Worm (Caenorhabditis elegans) whole organism, L3 larva: Measurements from ENCODE around the gene mrpl-35.

Experiments used
- R02D3.7 ChIP-seq: fragments of 150-350 bp; optimal IDR thresholded peaks from 2 replicates; lab custom pipeline; 2014; ENCODE audit warnings: missing biosample characterization, missing genetic modification characterization
- ama-1 ChIP-seq: fragments of 150-350 bp; optimal IDR thresholded peaks from 2 replicates; lab custom pipeline; 2018
- ceh-16 ChIP-seq: sonication (generic microtip); optimal IDR thresholded peaks from 2 replicates; lab custom pipeline; 2017; ENCODE audit warnings: missing biosample characterization, missing genetic modification characterization
- ceh-28 ChIP-seq: fragments of 150-350 bp; optimal IDR thresholded peaks from 2 replicates; lab custom pipeline; 2014; ENCODE audit warnings: missing biosample characterization, missing genetic modification reagents, missing genetic modification characterization
- ceh-82 ChIP-seq: fragments of 150-350 bp; optimal IDR thresholded peaks from 2 replicates; lab custom pipeline; 2014; ENCODE audit warnings: missing biosample characterization, missing genetic modification characterization
- ceh-9 ChIP-seq: sonication (generic microtip); optimal IDR thresholded peaks from 2 replicates; lab custom pipeline; 2018; ENCODE audit warnings: missing biosample characterization, missing genetic modification characterization
- egl-27 ChIP-seq: sonication (generic microtip); optimal IDR thresholded peaks from 4 replicates; lab custom pipeline; 2017; ENCODE audit warnings: missing biosample characterization, missing genetic modification reagents, missing genetic modification characterization
- egl-5 ChIP-seq: fragments of 150-350 bp; optimal IDR thresholded peaks from 2 replicates; lab custom pipeline; 2017; ENCODE audit warnings: missing biosample characterization, missing genetic modification reagents, missing genetic modification characterization, inconsistent platforms
- elt-1 ChIP-seq: fragments of 150-350 bp; optimal IDR thresholded peaks from 2 replicates; lab custom pipeline; 2014; ENCODE audit warnings: missing biosample characterization, missing genetic modification characterization
- elt-2 ChIP-seq: sonication (generic microtip); optimal IDR thresholded peaks from 2 replicates; lab custom pipeline; 2016; ENCODE audit warnings: missing genetic modification reagents, mild to moderate bottlenecking, missing genetic modification characterization, missing compliant biosample characterization
- elt-3 ChIP-seq, 3 experiments: fragments of 150-350 bp in 1 of 3; sonication (generic microtip) in 2 of 3; optimal IDR thresholded peaks; 2 replicates in 2 of 3; 4 replicates in 1 of 3; lab custom pipeline; 2014 to 2017; ENCODE audit warnings: missing biosample characterization in 3 of 3, missing genetic modification characterization in 3 of 3
- eor-1 ChIP-seq, 2 experiments: fragments of 150-350 bp; optimal IDR thresholded peaks; 2 replicates each; lab custom pipeline; 2014 to 2018; ENCODE audit warnings: missing biosample characterization in 2 of 2, missing genetic modification characterization in 2 of 2
- fkh-10 ChIP-seq: sonication (generic microtip); optimal IDR thresholded peaks from 2 replicates; lab custom pipeline; 2017; ENCODE audit warnings: missing biosample characterization, missing genetic modification reagents, missing genetic modification characterization
- fos-1 ChIP-seq: fragments of 150-350 bp; optimal IDR thresholded peaks from 2 replicates; lab custom pipeline; 2014; ENCODE audit warnings: missing biosample characterization, missing genetic modification characterization
- hmg-11 ChIP-seq: sonication (generic microtip); optimal IDR thresholded peaks from 2 replicates; lab custom pipeline; 2016; ENCODE audit warnings: missing genetic modification characterization, missing compliant biosample characterization
- jun-1 ChIP-seq: fragments of 150-350 bp; optimal IDR thresholded peaks from 2 replicates; lab custom pipeline; 2014; ENCODE audit warnings: missing biosample characterization, missing genetic modification reagents, missing genetic modification characterization
- lin-15B ChIP-seq: fragments of 150-350 bp; optimal IDR thresholded peaks from 2 replicates; lab custom pipeline; 2014; ENCODE audit warnings: missing biosample characterization, missing genetic modification characterization
- lin-39 ChIP-seq: fragments of 150-350 bp; optimal IDR thresholded peaks from 2 replicates; lab custom pipeline; 2018; ENCODE audit warnings: missing biosample characterization, missing genetic modification reagents, missing genetic modification characterization
- lsy-12 ChIP-seq: sonication (generic microtip); optimal IDR thresholded peaks from 2 replicates; lab custom pipeline; 2016; ENCODE audit warnings: mild to moderate bottlenecking, missing genetic modification characterization, missing compliant biosample characterization
- mml-1 ChIP-seq: fragments of 150-350 bp; sonication (generic microtip); optimal IDR thresholded peaks from 3 replicates; lab custom pipeline; 2014; ENCODE audit warnings: missing biosample characterization, missing genetic modification characterization
- nfya-1 ChIP-seq: sonication (generic microtip); optimal IDR thresholded peaks from 2 replicates; lab custom pipeline; 2017; ENCODE audit warnings: missing genetic modification characterization, mild to moderate bottlenecking, missing compliant biosample characterization, antibody characterized with exemption, moderate library complexity; ENCODE audit not compliant: insufficient read depth
- nhr-11 ChIP-seq: fragments of 150-350 bp; optimal IDR thresholded peaks from 2 replicates; lab custom pipeline; 2014; ENCODE audit warnings: missing biosample characterization, missing genetic modification characterization
- nhr-12 ChIP-seq: fragments of 150-350 bp; optimal IDR thresholded peaks from 2 replicates; lab custom pipeline; 2014; ENCODE audit warnings: missing biosample characterization, missing genetic modification characterization
- nhr-23 ChIP-seq: fragments of 150-350 bp; optimal IDR thresholded peaks from 2 replicates; lab custom pipeline; 2014; ENCODE audit warnings: missing biosample characterization, missing genetic modification reagents, missing genetic modification characterization
- nhr-237 ChIP-seq: fragments of 150-350 bp; optimal IDR thresholded peaks from 2 replicates; lab custom pipeline; 2014; ENCODE audit warnings: missing biosample characterization, missing genetic modification characterization
- nhr-25 ChIP-seq: sonication (generic microtip); optimal IDR thresholded peaks from 2 replicates; lab custom pipeline; 2017; ENCODE audit warnings: missing biosample characterization, missing genetic modification characterization
- nhr-43 ChIP-seq: sonication (generic microtip); optimal IDR thresholded peaks from 2 replicates; lab custom pipeline; 2016; ENCODE audit warnings: mild to moderate bottlenecking, missing genetic modification characterization, missing compliant biosample characterization; ENCODE audit not compliant: poor library complexity, severe bottlenecking
- nhr-67 ChIP-seq: fragments of 150-350 bp; optimal IDR thresholded peaks from 2 replicates; lab custom pipeline; 2014; ENCODE audit warnings: missing biosample characterization, missing genetic modification characterization
- nhr-76 ChIP-seq: fragments of 150-350 bp; sonication (generic microtip); optimal IDR thresholded peaks from 5 replicates; lab custom pipeline; 2014; ENCODE audit warnings: missing biosample characterization, missing genetic modification characterization
- nhr-77 ChIP-seq: fragments of 150-350 bp; optimal IDR thresholded peaks from 2 replicates; lab custom pipeline; 2014; ENCODE audit warnings: missing biosample characterization, missing genetic modification characterization
- pha-4 ChIP-seq: fragments of 150-350 bp; optimal IDR thresholded peaks from 2 replicates; lab custom pipeline; 2014; ENCODE audit warnings: missing biosample characterization, missing genetic modification reagents, missing genetic modification characterization
- pqm-1 ChIP-seq: fragments of 150-350 bp; optimal IDR thresholded peaks from 2 replicates; lab custom pipeline; 2017; ENCODE audit warnings: missing biosample characterization, missing genetic modification characterization, inconsistent platforms
- sea-2 ChIP-seq: fragments of 150-350 bp; sonication (generic microtip); optimal IDR thresholded peaks from 4 replicates; lab custom pipeline; 2014; ENCODE audit warnings: missing biosample characterization, missing genetic modification reagents, missing genetic modification characterization
- skn-1 ChIP-seq: fragments of 150-350 bp; optimal IDR thresholded peaks from 2 replicates; lab custom pipeline; 2014; ENCODE audit warnings: missing biosample characterization, missing genetic modification characterization
- snpc-4 ChIP-seq: fragments of 150-350 bp; optimal IDR thresholded peaks from 2 replicates; lab custom pipeline; 2014; ENCODE audit warnings: missing biosample characterization, missing genetic modification characterization
- unc-39 ChIP-seq: sonication (generic microtip); optimal IDR thresholded peaks from 4 replicates; lab custom pipeline; 2017; ENCODE audit warnings: missing biosample characterization, missing genetic modification characterization
- unc-62 ChIP-seq: fragments of 150-350 bp; sonication (generic microtip); optimal IDR thresholded peaks from 4 replicates; lab custom pipeline; 2014; ENCODE audit warnings: missing biosample characterization, missing genetic modification reagents, missing genetic modification characterization
- zag-1 ChIP-seq: fragments of 150-350 bp; optimal IDR thresholded peaks from 2 replicates; lab custom pipeline; 2014; ENCODE audit warnings: missing biosample characterization, missing genetic modification characterization
- ztf-11 ChIP-seq: fragments of 150-350 bp; optimal IDR thresholded peaks from 2 replicates; lab custom pipeline; 2014; ENCODE audit warnings: missing biosample characterization, missing genetic modification characterization
- ztf-4 ChIP-seq: fragments of 150-350 bp; optimal IDR thresholded peaks from 2 replicates; lab custom pipeline; 2014; ENCODE audit warnings: missing biosample characterization, missing genetic modification characterization

Gene mrpl-35

ce11 chrIII:3502215-3502838 lies 7.7 kb upstream of the mrpl-35 start, which contains the start of gene M01F1.8:
TSS of gene M01F1.8 (minus strand) at chrIII:3502549.
- TF ChIP-seq nhr-77 (tag; lab: Kevin White, UChicago) (peak; percentile 18), lsy-12 (no peak)

- no peak for TF ChIP-seq egl-27
- TF ChIP-seq skn-1 (tag; lab: Kevin White, UChicago), result no peak
- no peak for TF ChIP-seq fos-1 (tag; lab: Kevin White, UChicago)
- no peak for TF ChIP-seq lsy-12
- TF ChIP-seq unc-62, result no peak
- TF ChIP-seq zag-1, result no peak
- no peak for TF ChIP-seq nhr-12 (tag; lab: Kevin White, UChicago)
- no peak for TF ChIP-seq unc-39 (tag; lab: Kevin White, UChicago)
- TF ChIP-seq nhr-237 (tag; lab: Kevin White, UChicago), result no peak
- no peak for TF ChIP-seq ceh-28 (tag; lab: Kevin White, UChicago)
- TF ChIP-seq mml-1, result no peak
- TF ChIP-seq nhr-23, result no peak
- TF ChIP-seq nfya-1 (tag; lab: Kevin White, UChicago), result no peak
- no peak for TF ChIP-seq eor-1 (tag; optimal IDR thresholded peaks at IDR 0.05; lab: Kevin White, UChicago)
- no peak for TF ChIP-seq sea-2 (GFP tag; lab: Kevin White, UChicago)
- no peak for TF ChIP-seq lin-39 (tag; lab: Kevin White, UChicago)
- no peak for TF ChIP-seq R02D3.7 (tag; lab: Kevin White, UChicago)
- no peak for TF ChIP-seq pqm-1 (tag; lab: Kevin White, UChicago)
- TF ChIP-seq jun-1 (tag; lab: Kevin White, UChicago), result no peak
- TF ChIP-seq hmg-11 (tag; lab: Kevin White, UChicago), result no peak
- TF ChIP-seq, all 47 proteins: peak for 0
These were observed 6.8 kb upstream of the mrpl-35 start, which contains the start of gene rpl-16 for ce11 chrIII:3503286-3503685. TSS of gene rpl-16 (minus strand) at chrIII:3503604.

ce11 chrIII:3504239-3504638 lies 5.8 kb upstream of the mrpl-35 start:
- TF ChIP-seq elt-3 (tag; optimal IDR thresholded peaks at IDR 0.05; lab: Kevin White, UChicago) (no peak), nhr-67 (tag; lab: Kevin White, UChicago) (no peak), elt-2 (no peak), nhr-237 (tag; lab: Kevin White, UChicago) (no peak), elt-1 (tag; lab: Kevin White, UChicago) (no peak), nhr-12 (tag; lab: Kevin White, UChicago) (no peak), nhr-11 (no peak), sea-2 (GFP tag; lab: Kevin White, UChicago) (no peak), egl-5 (tag; lab: Kevin White, UChicago) (no peak), ceh-16 (tag; lab: Kevin White, UChicago) (no peak)

ce11 chrIII:3505051-3505548 lies 4.9 kb upstream of the mrpl-35 start, which contains the start of gene lias-1:
TSS of gene lias-1 (minus strand) at chrIII:3505101.
- TF ChIP-seq nfya-1 (tag; lab: Kevin White, UChicago) (peak; percentile 94), nhr-43 (tag; lab: Kevin White, UChicago) (peak; percentile 18), nhr-25 (peak; percentile 93), nhr-23 (peak; percentile 84), ceh-9 (no peak), skn-1 (tag; lab: Kevin White, UChicago) (peak; percentile 60), lsy-12 (peak; percentile 49), elt-2 (peak; percentile 47), zag-1 (no peak), snpc-4 (tag; lab: Kevin White, UChicago) (peak; percentile 73), ztf-4 (tag; lab: Kevin White, UChicago) (peak; percentile 73), nhr-12 (tag; lab: Kevin White, UChicago) (no peak), ceh-82 (no peak), lin-15B (tag; lab: Kevin White, UChicago) (peak; percentile 90), nhr-67 (tag; lab: Kevin White, UChicago) (no peak), nhr-76 (tag; lab: Kevin White, UChicago) (no peak), nhr-237 (tag; lab: Kevin White, UChicago) (no peak), pha-4 (tag; lab: Kevin White, UChicago) (peak; percentile 91), ceh-28 (tag; lab: Kevin White, UChicago) (peak; percentile 44), jun-1 (tag; lab: Kevin White, UChicago) (peak; percentile 70), R02D3.7 (tag; lab: Kevin White, UChicago) (peak; percentile 57), fkh-10 (GFP tag; lab: Kevin White, UChicago) (peak; percentile 39), hmg-11 (tag; lab: Kevin White, UChicago) (peak; percentile 79), unc-62 (no peak), lin-39 (tag; lab: Kevin White, UChicago) (peak; percentile 67), pqm-1 (tag; lab: Kevin White, UChicago) (peak; percentile 73), ama-1 (lab: Kevin White, UChicago) (peak; percentile 68), egl-5 (tag; lab: Kevin White, UChicago) (peak; percentile 83), ztf-11 (tag; lab: Kevin White, UChicago) (no peak)
